Fruit fly (Drosophila melanogaster) whole organism, embryonic: Measurements from ENCODE around the gene CG5808.

ENCODE experiments used
- Abd-B ChIP-seq: fragments of 200-800 bp; sonication (Bioruptor generic); optimal IDR thresholded peaks from 2 replicates; lab custom pipeline; 2018; ENCODE audit warnings: missing biosample characterization, mild to moderate bottlenecking, missing genetic modification characterization, moderate library complexity
- Adf1 ChIP-seq: fragments of 200-800 bp; sonication (Bioruptor generic); IDR thresholded peaks from 2 replicates; pipeline ENCODE4 v1.3.6; 2022; ENCODE audit warnings: missing biosample characterization, missing genetic modification characterization
- Atf6 ChIP-seq: fragments of 200-800 bp; sonication (Bioruptor generic); IDR thresholded peaks from 2 replicates; pipeline ENCODE4 v1.3.6; 2022; ENCODE audit warnings: missing biosample characterization, missing genetic modification characterization
- B-H2 ChIP-seq: fragments of 200-800 bp; sonication (Bioruptor generic); optimal IDR thresholded peaks from 2 replicates; lab custom pipeline; 2018; ENCODE audit warnings: missing biosample characterization, mild to moderate bottlenecking, missing genetic modification characterization
- Bteb2 ChIP-seq: fragments of 200-800 bp; sonication (Bioruptor generic); optimal IDR thresholded peaks from 2 replicates; lab custom pipeline; 2016; ENCODE audit warnings: missing biosample characterization, missing genetic modification characterization
- CG10565 ChIP-seq: fragments of 200-800 bp; sonication (Bioruptor generic); optimal IDR thresholded peaks from 3 replicates; lab custom pipeline; 2016; ENCODE audit warnings: missing biosample characterization, mild to moderate bottlenecking, missing genetic modification characterization
- CG12104 ChIP-seq: fragments of 200-800 bp; sonication (Bioruptor generic); optimal IDR thresholded peaks from 3 replicates; lab custom pipeline; 2016; ENCODE audit warnings: missing biosample characterization, missing genetic modification characterization
- CG13424 ChIP-seq: fragments of 200-800 bp; sonication (Bioruptor generic); optimal IDR thresholded peaks from 2 replicates; lab custom pipeline; 2019; ENCODE audit warnings: missing biosample characterization, mild to moderate bottlenecking, missing genetic modification characterization, moderate library complexity
- CG13624 ChIP-seq: fragments of 200-800 bp; sonication (Bioruptor generic); optimal IDR thresholded peaks from 2 replicates; lab custom pipeline; 2016; ENCODE audit warnings: missing biosample characterization, missing genetic modification characterization
- CG14441 ChIP-seq: fragments of 200-800 bp; sonication (Bioruptor generic); IDR thresholded peaks from 2 replicates; pipeline ENCODE4 v1.3.6; 2022; ENCODE audit warnings: missing biosample characterization, missing genetic modification characterization
- CG15514 ChIP-seq: fragments of 200-800 bp; sonication (Bioruptor generic); optimal IDR thresholded peaks from 3 replicates; lab custom pipeline; 2017; ENCODE audit warnings: missing biosample characterization, missing genetic modification characterization, mild to moderate bottlenecking, moderate library complexity, missing genetic modification reagents
- CG17612 ChIP-seq: fragments of 200-800 bp; sonication (Bioruptor generic); IDR thresholded peaks from 2 replicates; pipeline ENCODE4 v1.3.6; 2022; ENCODE audit warnings: missing biosample characterization, missing genetic modification characterization
- CG17829 ChIP-seq: fragments of 200-800 bp; optimal IDR thresholded peaks from 2 replicates; lab custom pipeline; 2019; ENCODE audit warnings: missing biosample characterization, mild to moderate bottlenecking, missing genetic modification characterization, moderate library complexity
- CG17912 ChIP-seq: fragments of 200-800 bp; sonication (Bioruptor generic); optimal IDR thresholded peaks from 2 replicates; lab custom pipeline; 2018; ENCODE audit warnings: missing biosample characterization, mild to moderate bottlenecking, missing genetic modification characterization
- CG2202 ChIP-seq: fragments of 200-800 bp; sonication (Bioruptor generic); optimal IDR thresholded peaks from 2 replicates; lab custom pipeline; 2018; ENCODE audit warnings: missing biosample characterization, mild to moderate bottlenecking, missing genetic modification characterization
- CG2678 ChIP-seq: fragments of 200-800 bp; sonication (Bioruptor generic); optimal IDR thresholded peaks from 3 replicates; lab custom pipeline; 2019; ENCODE audit warnings: missing biosample characterization, mild to moderate bottlenecking, missing genetic modification characterization, moderate library complexity
- CG2712 ChIP-seq: fragments of 200-800 bp; optimal IDR thresholded peaks from 3 replicates; lab custom pipeline; 2019; ENCODE audit warnings: missing biosample characterization, mild to moderate bottlenecking, missing genetic modification characterization, moderate library complexity
- CG4282 ChIP-seq: fragments of 200-800 bp; sonication (Bioruptor generic); optimal IDR thresholded peaks from 2 replicates; lab custom pipeline; 2016; ENCODE audit warnings: missing biosample characterization, missing genetic modification characterization
- CG4328 ChIP-seq: fragments of 200-800 bp; sonication (Bioruptor generic); optimal IDR thresholded peaks from 3 replicates; lab custom pipeline; 2017; ENCODE audit warnings: missing biosample characterization, missing genetic modification reagents, missing genetic modification characterization
- CG6765 ChIP-seq: fragments of 200-800 bp; sonication (Bioruptor generic); optimal IDR thresholded peaks from 3 replicates; lab custom pipeline; 2017; ENCODE audit warnings: missing biosample characterization, mild to moderate bottlenecking, missing genetic modification characterization
- CG7357 ChIP-seq: fragments of 200-800 bp; sonication (Bioruptor generic); IDR thresholded peaks from 3 replicates; pipeline ENCODE4 v1.3.6; 2022; ENCODE audit warnings: missing biosample characterization, missing genetic modification characterization
- CG8281 ChIP-seq: fragments of 200-800 bp; sonication (Bioruptor generic); optimal IDR thresholded peaks from 2 replicates; lab custom pipeline; 2018; ENCODE audit warnings: missing biosample characterization, mild to moderate bottlenecking, missing genetic modification characterization, moderate library complexity
- Dip3 ChIP-seq: fragments of 200-800 bp; sonication (Bioruptor generic); optimal IDR thresholded peaks from 3 replicates; lab custom pipeline; 2016; ENCODE audit warnings: missing biosample characterization, missing genetic modification characterization
- Gsc ChIP-seq: fragments of 200-800 bp; sonication (Bioruptor generic); IDR thresholded peaks from 2 replicates; pipeline ENCODE4 v1.3.6; 2022; ENCODE audit warnings: missing biosample characterization, missing genetic modification characterization
- HmgZ ChIP-seq: fragments of 200-800 bp; sonication (Bioruptor generic); optimal IDR thresholded peaks from 2 replicates; lab custom pipeline; 2018; ENCODE audit warnings: missing biosample characterization, mild to moderate bottlenecking, missing genetic modification characterization
- Hr78 ChIP-seq, 2 experiments: fragments of 200-800 bp in 1 of 2; fragments of >200 bp in 1 of 2; sonication (Bioruptor generic) in 1 of 2; optimal IDR thresholded peaks; 2 replicates each; lab custom pipeline; 2017 to 2019; ENCODE audit warnings: missing biosample characterization in 2 of 2, missing genetic modification characterization in 2 of 2, mild to moderate bottlenecking in 1 of 2, moderate library complexity in 1 of 2
- Neu2 ChIP-seq: fragments of 200-800 bp; sonication (Bioruptor generic); optimal IDR thresholded peaks from 3 replicates; lab custom pipeline; 2016; ENCODE audit warnings: missing biosample characterization, missing genetic modification characterization, borderline replicate concordance
- Ptx1 ChIP-seq: fragments of 200-800 bp; sonication (Bioruptor generic); IDR thresholded peaks from 2 replicates; pipeline ENCODE4 v1.3.6; 2022; ENCODE audit warnings: missing biosample characterization, missing genetic modification characterization
- Sox102F ChIP-seq: fragments of 200-800 bp; sonication (Bioruptor generic); optimal IDR thresholded peaks from 2 replicates; lab custom pipeline; 2018; ENCODE audit warnings: missing biosample characterization, mild to moderate bottlenecking, missing genetic modification characterization, moderate library complexity
- TFAM ChIP-seq: fragments of 200-800 bp; sonication (Bioruptor generic); optimal IDR thresholded peaks from 2 replicates; lab custom pipeline; 2017; ENCODE audit warnings: missing biosample characterization, missing genetic modification characterization, inconsistent platforms
- YL-1 ChIP-seq: fragments of 200-800 bp; sonication (Bioruptor generic); optimal IDR thresholded peaks from 3 replicates; lab custom pipeline; 2017; ENCODE audit warnings: missing biosample characterization, mild to moderate bottlenecking, missing genetic modification characterization
- abd-A ChIP-seq: fragments of 200-800 bp; sonication (Bioruptor generic); optimal IDR thresholded peaks from 3 replicates; lab custom pipeline; 2019; ENCODE audit warnings: missing biosample characterization, mild to moderate bottlenecking, missing genetic modification characterization, moderate library complexity
- al ChIP-seq: fragments of 200-800 bp; sonication (Bioruptor generic); IDR thresholded peaks from 2 replicates; pipeline ENCODE4 v1.3.6; 2022; ENCODE audit warnings: missing biosample characterization, missing genetic modification characterization
- aop ChIP-seq: fragments of 200-800 bp; sonication (Bioruptor generic); IDR thresholded peaks from 2 replicates; pipeline ENCODE4 v1.3.6; 2022; ENCODE audit warnings: missing biosample characterization, missing genetic modification characterization
- ash1 ChIP-seq: fragments of 200-800 bp; sonication (Bioruptor generic); optimal IDR thresholded peaks from 2 replicates; lab custom pipeline; 2018; ENCODE audit warnings: missing biosample characterization, mild to moderate bottlenecking, missing genetic modification characterization
- crol ChIP-seq: fragments of 200-800 bp; sonication (Bioruptor generic); IDR thresholded peaks from 2 replicates; pipeline ENCODE4 v1.3.6; 2022; ENCODE audit warnings: missing biosample characterization, missing genetic modification characterization
- disco-r ChIP-seq: fragments of 200-800 bp; sonication (Bioruptor generic); optimal IDR thresholded peaks from 2 replicates; lab custom pipeline; 2016; ENCODE audit warnings: missing biosample characterization, missing genetic modification characterization
- dpn ChIP-seq, 2 experiments: fragments of 200-800 bp; sonication (Bioruptor generic); optimal IDR thresholded peaks; 3 replicates each; lab custom pipeline; 2016; ENCODE audit warnings: missing biosample characterization in 2 of 2, missing genetic modification characterization in 2 of 2
- emc ChIP-seq: fragments of 200-800 bp; sonication (Bioruptor generic); optimal IDR thresholded peaks from 2 replicates; lab custom pipeline; 2016; ENCODE audit warnings: missing biosample characterization, missing genetic modification characterization
- ftz-f1 ChIP-seq: fragments of 200-800 bp; sonication (Bioruptor generic); optimal IDR thresholded peaks from 2 replicates; lab custom pipeline; 2016; ENCODE audit warnings: missing biosample characterization, missing genetic modification characterization
- ham ChIP-seq: fragments of 200-800 bp; sonication (Bioruptor generic); IDR thresholded peaks from 2 replicates; pipeline ENCODE4 v1.3.6; 2022; ENCODE audit warnings: missing biosample characterization, missing genetic modification characterization
- nmo ChIP-seq: fragments of 200-800 bp; sonication (Bioruptor generic); optimal IDR thresholded peaks from 2 replicates; lab custom pipeline; 2018; ENCODE audit warnings: missing biosample characterization, mild to moderate bottlenecking, missing genetic modification characterization, moderate library complexity
- pzg ChIP-seq: fragments of 200-800 bp; sonication (Bioruptor generic); optimal IDR thresholded peaks from 3 replicates; lab custom pipeline; 2018; ENCODE audit warnings: missing biosample characterization, mild to moderate bottlenecking, missing genetic modification characterization, moderate library complexity
- scrt ChIP-seq: fragments of 200-800 bp; sonication (Bioruptor generic); optimal IDR thresholded peaks from 2 replicates; lab custom pipeline; 2018; ENCODE audit warnings: missing biosample characterization, mild to moderate bottlenecking, missing genetic modification characterization, moderate library complexity
- trh ChIP-seq: fragments of 200-800 bp; sonication (Bioruptor generic); optimal IDR thresholded peaks from 2 replicates; lab custom pipeline; 2016; ENCODE audit warnings: missing biosample characterization, missing genetic modification characterization
- twi ChIP-seq: fragments of 200-800 bp; optimal IDR thresholded peaks from 2 replicates; lab custom pipeline; 2019; ENCODE audit warnings: missing biosample characterization, mild to moderate bottlenecking, missing genetic modification characterization, moderate library complexity
- usp ChIP-seq: fragments of >200 bp; optimal IDR thresholded peaks from 2 replicates; lab custom pipeline; 2017; ENCODE audit warnings: missing biosample characterization, missing genetic modification characterization
- wek ChIP-seq: fragments of 200-800 bp; sonication (Bioruptor generic); optimal IDR thresholded peaks from 3 replicates; lab custom pipeline; 2018; ENCODE audit warnings: missing biosample characterization, mild to moderate bottlenecking, missing genetic modification characterization, moderate library complexity
- zf30C ChIP-seq: fragments of 200-800 bp; sonication (Bioruptor generic); optimal IDR thresholded peaks from 3 replicates; lab custom pipeline; 2018; ENCODE audit warnings: missing biosample characterization, mild to moderate bottlenecking, missing genetic modification characterization

CG5808 gene

DNA sequence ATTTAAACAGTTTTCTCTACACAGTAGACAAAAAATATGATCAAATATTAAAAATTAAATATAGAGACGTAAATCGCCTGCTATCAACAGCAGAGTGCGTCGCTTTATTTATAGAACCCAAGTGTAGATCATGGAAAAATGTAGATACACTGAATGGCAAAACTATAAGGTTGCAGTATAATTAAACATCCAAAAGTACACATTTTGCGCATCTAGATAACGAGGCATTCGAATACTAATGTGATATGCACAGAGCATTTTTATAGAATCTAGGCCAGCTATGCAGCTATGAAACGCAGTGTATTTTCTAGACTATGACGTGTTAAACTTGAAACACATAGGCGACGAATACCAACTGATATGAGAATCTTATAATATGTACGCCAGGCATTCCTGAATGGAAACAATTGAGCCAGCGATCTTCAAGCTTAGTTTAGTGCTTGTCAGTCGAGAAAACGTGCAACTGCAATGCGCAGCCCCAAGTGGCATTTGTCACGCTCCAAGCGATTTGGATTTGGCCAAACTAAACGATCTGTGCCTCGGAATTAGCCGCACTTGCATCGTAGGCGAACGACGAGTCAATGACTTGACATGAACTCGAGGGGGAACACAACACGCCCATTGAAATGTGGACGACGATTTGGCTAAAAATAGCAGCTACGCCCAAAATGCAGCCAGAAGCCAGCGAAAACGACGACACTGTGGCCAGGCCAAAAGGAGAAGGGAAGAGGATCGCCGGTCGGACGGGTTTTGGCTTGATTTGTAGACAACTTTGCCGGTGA is 5.8 kb downstream of the CG5808 start (continued):
- TF ChIP-seq CG14441 (GFP tag; lab: Robert Waterston, UW) (peak; percentile 91), al (peak; percentile 87), CG13424 (tag; lab: Kevin White, UChicago) (peak; percentile 90), CG7357 (GFP tag; lab: Robert Waterston, UW) (peak; percentile 79), CG4282 (GFP tag; lab: Kevin White, UChicago) (peak; percentile 57), disco-r (GFP tag; lab: Kevin White, UChicago) (peak; percentile 54), usp (GFP tag; lab: Kevin White, UChicago) (no peak), crol (0 out of 2 replicates have a peak, but pooled peaks have one; percentile 21), CG2712 (tag; lab: Kevin White, UChicago) (peak; percentile 86), Atf6 (GFP tag; lab: Robert Waterston, UW) (peak; percentile 94), YL-1 (peak; percentile 35), ash1 (GFP tag; lab: Kevin White, UChicago) (peak; percentile 82), emc (peak; percentile 83), ftz-f1 (GFP tag; lab: Kevin White, UChicago) (peak; percentile 40), Ptx1 (peak; percentile 86), CG2678 (peak; percentile 93), dpn (GFP tag; optimal IDR thresholded peaks at IDR 0.05; lab: Kevin White, UChicago) (peak; percentile 84 to 93), Gsc (GFP tag; lab: Robert Waterston, UW) (no peak), nmo (peak; percentile 88), ham (GFP tag; lab: Robert Waterston, UW) (no peak), Adf1 (GFP tag; lab: Robert Waterston, UW) (peak; percentile 65), abd-A (tag; lab: Kevin White, UChicago) (no peak), CG4328 (GFP tag; lab: Kevin White, UChicago) (peak; percentile 69), CG12104 (peak; percentile 76), scrt (GFP tag; lab: Kevin White, UChicago) (peak; percentile 83), wek (GFP tag; lab: Kevin White, UChicago) (peak; percentile 77), CG17829 (tag; lab: Kevin White, UChicago) (peak; percentile 74), CG10565 (GFP tag; lab: Kevin White, UChicago) (peak; percentile 44), pzg (GFP tag; lab: Kevin White, UChicago) (peak; percentile 17), Dip3 (peak; percentile 93), aop (GFP tag; lab: Robert Waterston, UW) (peak; percentile 79; the same call in 1 of the 2 replicates), CG8281 (tag; lab: Kevin White, UChicago) (peak; percentile 73), trh (GFP tag; lab: Kevin White, UChicago) (no peak), zf30C (GFP tag; lab: Kevin White, UChicago) (no peak), CG6765 (peak; percentile 77), Hr78 (GFP tag; optimal IDR thresholded peaks at IDR 0.05; lab: Kevin White, UChicago) (peak in 1 of 2 experiments; percentile 63), CG13624 (GFP tag; lab: Kevin White, UChicago) (peak; percentile 92), Neu2 (GFP tag; lab: Kevin White, UChicago) (no peak), CG15514 (GFP tag; lab: Kevin White, UChicago) (peak; percentile 82), Sox102F (GFP tag; lab: Kevin White, UChicago) (peak; percentile 92), CG2202 (tag; lab: Kevin White, UChicago) (peak; percentile 54), CG17912 (GFP tag; lab: Kevin White, UChicago) (peak; percentile 49), CG17612 (GFP tag; lab: Robert Waterston, UW) (peak; percentile 68; the same call in 1 of the 2 replicates), Abd-B (no peak), HmgZ (tag; lab: Kevin White, UChicago) (peak; percentile 93), TFAM (peak; percentile 41), B-H2 (GFP tag; lab: Kevin White, UChicago) (peak; percentile 80), twi (tag; lab: Kevin White, UChicago) (peak; percentile 76), Bteb2 (GFP tag; lab: Kevin White, UChicago) (peak; percentile 75)
